Fruit fly (Drosophila melanogaster): ENCODE measurements around the gene CG34301.

Gene CG34301

dm6 chr3R:8798332-8798731 is 25.1 kb downstream of the CG34301 start:
- TF ChIP-seq pan (optimal IDR thresholded peaks at IDR 0.05) (no peak), Dfd (GFP tag; optimal IDR thresholded peaks at IDR 0.05) (no peak), Sp1 (GFP tag; optimal IDR thresholded peaks at IDR 0.05) (no peak), h (GFP tag; optimal IDR thresholded peaks at IDR 0.05) (no peak), brk (GFP tag; optimal IDR thresholded peaks at IDR 0.05) (no peak), ey (GFP tag; optimal IDR thresholded peaks at IDR 0.05) (no peak), OdsH (GFP tag; optimal IDR thresholded peaks at IDR 0.05) (no peak), sv (GFP tag; optimal IDR thresholded peaks at IDR 0.05) (no peak), tai (GFP tag; optimal IDR thresholded peaks at IDR 0.05) (no peak), Abd-B (GFP tag; optimal IDR thresholded peaks at IDR 0.05) (no peak)

dm6 chr3R:8799866-8800265 is 26.6 kb downstream of the CG34301 start:
- TF ChIP-seq br (GFP tag; optimal IDR thresholded peaks at IDR 0.05) (no peak), N (GFP tag; optimal IDR thresholded peaks at IDR 0.05) (no peak), psq (GFP tag; optimal IDR thresholded peaks at IDR 0.05) (no peak), Sp1 (GFP tag; optimal IDR thresholded peaks at IDR 0.05) (no peak), CG32264 (GFP tag; optimal IDR thresholded peaks at IDR 0.05) (no peak), Hr83 (GFP tag; optimal IDR thresholded peaks at IDR 0.05; ENCODE audit: poor library complexity, severe bottlenecking) (no peak), lola (GFP tag; optimal IDR thresholded peaks at IDR 0.05) (no peak), tai (GFP tag; optimal IDR thresholded peaks at IDR 0.05) (no peak), GATAd (GFP tag; optimal IDR thresholded peaks at IDR 0.05) (no peak), CrebA (GFP tag; optimal IDR thresholded peaks at IDR 0.05; ENCODE audit: borderline replicate concordance) (no peak), Myc (optimal IDR thresholded peaks at IDR 0.05) (no peak), Jra (GFP tag; optimal IDR thresholded peaks at IDR 0.05) (no peak), h (GFP tag; optimal IDR thresholded peaks at IDR 0.05) (no peak), Rel (GFP tag; optimal IDR thresholded peaks at IDR 0.05) (no peak), Rel (tag; optimal IDR thresholded peaks at IDR 0.05) (no peak), brk (GFP tag; optimal IDR thresholded peaks at IDR 0.05) (no peak)

dm6 chr3R:8801126-8801762 is 28.0 kb downstream of the CG34301 start, which contains the start of the genes Pif1A, Pif1B and CCT7:
Pif1A (minus strand) TSS chr3R:8801176.
Pif1B (minus strand) TSS chr3R:8801176.
CCT7 (plus strand) TSS chr3R:8801564.
- TF ChIP-seq brk (GFP tag; optimal IDR thresholded peaks at IDR 0.05), result no peak
- TF ChIP-seq GATAd (GFP tag; optimal IDR thresholded peaks at IDR 0.05), result no peak
- TF ChIP-seq Vsx2 (GFP tag; optimal IDR thresholded peaks at IDR 0.05; ENCODE audit: partially characterized antibody), result no peak
- TF ChIP-seq Hr83 (GFP tag; optimal IDR thresholded peaks at IDR 0.05; ENCODE audit: poor library complexity, severe bottlenecking), result no peak
- no peak for TF ChIP-seq N (GFP tag; optimal IDR thresholded peaks at IDR 0.05)
- peak; percentile 21 for TF ChIP-seq ey (GFP tag; optimal IDR thresholded peaks at IDR 0.05)
- TF ChIP-seq Dfd (GFP tag; optimal IDR thresholded peaks at IDR 0.05), result no peak
- no peak for TF ChIP-seq lola (GFP tag; optimal IDR thresholded peaks at IDR 0.05)
- TF ChIP-seq sv (GFP tag; optimal IDR thresholded peaks at IDR 0.05), result no peak
- TF ChIP-seq dsf (GFP tag; optimal IDR thresholded peaks at IDR 0.05; ENCODE audit: borderline replicate concordance), result peak; percentile 29
- no peak for TF ChIP-seq woc (GFP tag; optimal IDR thresholded peaks at IDR 0.05)
- no peak for TF ChIP-seq Abd-B (GFP tag; optimal IDR thresholded peaks at IDR 0.05)
- TF ChIP-seq br (GFP tag; optimal IDR thresholded peaks at IDR 0.05), result no peak
- no peak for TF ChIP-seq jim (GFP tag; optimal IDR thresholded peaks at IDR 0.05)
- peak; percentile 50 for TF ChIP-seq Hnf4 (GFP tag; optimal IDR thresholded peaks at IDR 0.05)
- TF ChIP-seq foxo (GFP tag; optimal IDR thresholded peaks at IDR 0.05), result no peak
- peak; percentile 29 for TF ChIP-seq psq (GFP tag; optimal IDR thresholded peaks at IDR 0.05)
- no peak for TF ChIP-seq dl (GFP tag; optimal IDR thresholded peaks at IDR 0.05; ENCODE audit: insufficient read depth in 1 of 2, partially characterized antibody in 2 of 2)
- peak; percentile 5 for TF ChIP-seq OdsH (GFP tag; optimal IDR thresholded peaks at IDR 0.05)
- TF ChIP-seq tai (GFP tag; optimal IDR thresholded peaks at IDR 0.05), result no peak
- no peak for TF ChIP-seq CG32264 (GFP tag; optimal IDR thresholded peaks at IDR 0.05)
- no peak for TF ChIP-seq sage (GFP tag; optimal IDR thresholded peaks at IDR 0.05)
- TF ChIP-seq Jra (GFP tag; optimal IDR thresholded peaks at IDR 0.05), result peak; percentile 86
- TF ChIP-seq rgr (GFP tag; optimal IDR thresholded peaks at IDR 0.05), result peak; percentile 29
- TF ChIP-seq pan (optimal IDR thresholded peaks at IDR 0.05), result no peak
- no peak for TF ChIP-seq fru (GFP tag; optimal IDR thresholded peaks at IDR 0.05)
- peak; percentile 5 for TF ChIP-seq Sp1 (GFP tag; optimal IDR thresholded peaks at IDR 0.05)
- no peak for TF ChIP-seq Dif (GFP tag; optimal IDR thresholded peaks at IDR 0.05; ENCODE audit: partially characterized antibody)
- TF ChIP-seq h (GFP tag; optimal IDR thresholded peaks at IDR 0.05), result peak; percentile 43
- peak; percentile 33 for TF ChIP-seq Myc (optimal IDR thresholded peaks at IDR 0.05)
- TF ChIP-seq HLH106 (tag; optimal IDR thresholded peaks at IDR 0.05), result peak; percentile 4
- no peak for TF ChIP-seq usp (GFP tag; optimal IDR thresholded peaks at IDR 0.05)
- TF ChIP-seq Hr78 (GFP tag; optimal IDR thresholded peaks at IDR 0.05), result no peak
- TF ChIP-seq Mio (GFP tag; optimal IDR thresholded peaks at IDR 0.05), result no peak
- TF ChIP-seq CG9705 (GFP tag; optimal IDR thresholded peaks at IDR 0.05), result no peak
- TF ChIP-seq CrebA (GFP tag; optimal IDR thresholded peaks at IDR 0.05; ENCODE audit: borderline replicate concordance), result no peak
- no peak for TF ChIP-seq Rel (GFP tag; optimal IDR thresholded peaks at IDR 0.05)
- peak; percentile 10 for TF ChIP-seq Rel (tag; optimal IDR thresholded peaks at IDR 0.05)
- no peak for TF ChIP-seq dmrt93B (GFP tag; optimal IDR thresholded peaks at IDR 0.05)

Measured in whole organism, wandering third instar larva.